Worm (Caenorhabditis elegans): ENCODE data around the gene ZK1128.7.

The ZK1128.7 gene

DNA sequence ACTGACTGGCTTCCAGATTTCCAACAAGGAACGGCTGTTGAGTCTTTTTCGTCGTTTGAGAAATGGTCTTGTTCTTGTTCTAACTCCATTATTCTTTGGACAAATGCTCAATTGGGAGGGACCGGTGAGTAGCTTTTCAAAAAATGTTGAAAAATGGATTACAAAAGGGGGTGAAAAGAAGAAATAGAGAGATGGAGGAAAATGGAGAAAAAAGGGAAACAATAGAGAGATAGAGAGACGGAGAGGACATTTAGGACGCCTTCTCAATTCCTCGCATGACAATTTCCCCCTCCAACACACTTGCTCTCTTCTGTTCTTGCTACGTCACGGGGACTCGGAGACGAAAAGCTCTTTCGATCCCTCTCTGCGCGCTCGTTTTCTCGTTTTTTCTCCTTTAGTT, 16.2 kb downstream of the ZK1128.7 start:
- TF ChIP-seq nfyb-1 (GFP tag; IDR thresholded peaks at IDR 0.05): peak; percentile 63; the same call in 1 of the 2 replicates
- TF ChIP-seq T07F8.4 (tag; optimal IDR thresholded peaks at IDR 0.05): no peak
- no peak for TF ChIP-seq madf-8 (GFP tag; conservative IDR thresholded peaks at IDR 0.05)
- TF ChIP-seq unc-130 (GFP tag; optimal IDR thresholded peaks at IDR 0.05): no peak
- 0 out of 2 replicates have a peak, but pooled peaks have one; percentile 29 for TF ChIP-seq ekl-4 (GFP tag; IDR thresholded peaks at IDR 0.05)
- peak; percentile 2 for TF ChIP-seq ceh-27 (GFP tag; optimal IDR thresholded peaks at IDR 0.05)
- TF ChIP-seq tlf-1 (GFP tag; optimal IDR thresholded peaks at IDR 0.05): no peak
- TF ChIP-seq attf-5 (GFP tag; optimal IDR thresholded peaks at IDR 0.05): no peak
- peak; percentile 34; the same call in 1 of the 2 replicates for TF ChIP-seq hmg-1.2 (GFP tag; IDR thresholded peaks at IDR 0.05)
- TF ChIP-seq egrh-3 (GFP tag; IDR thresholded peaks at IDR 0.05): no peak
- peak; percentile 49 for TF ChIP-seq K12H6.12 (tag; optimal IDR thresholded peaks at IDR 0.05)
- TF ChIP-seq madf-6 (GFP tag; IDR thresholded peaks at IDR 0.05): no peak
- TF ChIP-seq nhr-120 (GFP tag; IDR thresholded peaks at IDR 0.05): no peak
- no peak for TF ChIP-seq somi-1 (GFP tag; optimal IDR thresholded peaks at IDR 0.05)
- peak; percentile 48; the same call in 1 of the 2 replicates for TF ChIP-seq K11D2.4 (GFP tag; IDR thresholded peaks at IDR 0.05)
- no peak for TF ChIP-seq ceh-100 (GFP tag; IDR thresholded peaks at IDR 0.05)
- peak in 1 of 3 experiments; percentile 27 for TF ChIP-seq lin-35 (GFP tag; optimal IDR thresholded peaks at IDR 0.05)
- no peak for TF ChIP-seq nhr-80 (tag; optimal IDR thresholded peaks at IDR 0.05)
- TF ChIP-seq F57A8.1 (GFP tag; optimal IDR thresholded peaks at IDR 0.05): no peak
- TF ChIP-seq gei-17 (GFP tag; optimal IDR thresholded peaks at IDR 0.05): no peak
- no peak for TF ChIP-seq ztf-3 (GFP tag; optimal IDR thresholded peaks at IDR 0.05)
- no peak for TF ChIP-seq F22D6.2 (tag; optimal IDR thresholded peaks at IDR 0.05)
- TF ChIP-seq cebp-1 (GFP tag; IDR thresholded peaks at IDR 0.05): no peak
- TF ChIP-seq cebp-1 (tag; optimal IDR thresholded peaks at IDR 0.05): peak; percentile 33
- no peak for TF ChIP-seq Y53G8AR.9 (GFP tag; conservative IDR thresholded peaks at IDR 0.05)
- TF ChIP-seq let-526 (GFP tag; IDR thresholded peaks at IDR 0.05): 0 out of 2 replicates have a peak, but pooled peaks have one; percentile 7
- no peak for TF ChIP-seq F55B11.4 (tag; optimal IDR thresholded peaks at IDR 0.05; ENCODE audit: borderline replicate concordance, insufficient read depth)
- TF ChIP-seq chd-7 (tag; optimal IDR thresholded peaks at IDR 0.05): no peak
- TF ChIP-seq rcor-1 (GFP tag; IDR thresholded peaks at IDR 0.05): 0 out of 2 replicates have a peak, but pooled peaks have one; percentile 8
- TF ChIP-seq ztf-26 (tag; optimal IDR thresholded peaks at IDR 0.05): no peak

DNA sequence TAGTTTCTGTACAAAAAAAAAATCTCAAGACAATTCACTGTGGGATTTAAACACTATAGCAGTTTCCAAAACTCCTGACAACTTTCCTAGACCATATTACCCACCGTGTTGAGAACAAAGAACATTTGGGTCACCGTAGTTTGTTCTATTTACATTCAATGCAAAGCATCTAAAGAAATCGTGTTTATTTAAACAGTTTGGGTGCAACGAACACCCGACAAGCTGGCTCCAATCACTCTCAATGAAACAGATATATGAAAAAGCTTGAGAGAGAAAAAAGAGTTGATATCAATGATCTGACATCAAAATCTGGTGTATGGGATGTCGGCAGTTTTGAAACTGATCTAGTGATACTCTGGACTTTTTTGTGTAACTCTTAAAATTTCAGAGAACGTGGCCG, 18.2 kb downstream of the ZK1128.7 start:
- no peak for TF ChIP-seq lsl-1 (GFP tag; optimal IDR thresholded peaks at IDR 0.05)
- peak; percentile 4 for TF ChIP-seq zim-3 (tag; optimal IDR thresholded peaks at IDR 0.05)

DNA sequence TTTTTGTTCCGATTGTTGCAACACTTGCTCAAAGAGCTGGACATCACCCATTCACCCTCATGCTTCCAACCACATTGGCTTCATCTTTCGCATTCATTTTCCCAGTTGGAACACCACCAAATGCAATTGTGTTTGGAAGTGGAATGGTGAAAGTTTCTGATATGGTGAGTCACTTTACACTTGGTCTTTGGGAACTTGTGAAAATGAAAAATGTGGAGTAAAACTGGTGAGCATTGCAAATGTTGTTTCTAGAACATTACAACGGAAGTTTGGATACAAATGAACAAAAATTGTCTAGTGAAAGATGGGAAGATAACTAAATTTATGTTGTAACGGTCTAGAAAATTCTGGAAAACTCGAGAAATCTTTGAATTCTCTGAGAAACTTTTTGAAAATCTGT, 19.5 kb downstream of the ZK1128.7 start:
- no peak for TF ChIP-seq hrde-1 (tag; optimal IDR thresholded peaks at IDR 0.05; ENCODE audit: borderline replicate concordance)
- no peak for TF ChIP-seq ztf-6 (GFP tag; IDR thresholded peaks at IDR 0.05)
- TF ChIP-seq hlh-26 (GFP tag; conservative IDR thresholded peaks at IDR 0.05): no peak
- no peak for TF ChIP-seq hsf-1 (GFP tag; IDR thresholded peaks at IDR 0.05)
- no peak for TF ChIP-seq ekl-4 (GFP tag; IDR thresholded peaks at IDR 0.05)
- TF ChIP-seq F37B4.10 (GFP tag; IDR thresholded peaks at IDR 0.05): no peak
- TF ChIP-seq lin-35 (GFP tag; optimal IDR thresholded peaks at IDR 0.05): no peak
- TF ChIP-seq tlf-1 (GFP tag; optimal IDR thresholded peaks at IDR 0.05): no peak
- TF ChIP-seq ztf-25 (GFP tag; IDR thresholded peaks at IDR 0.05): no peak
- TF ChIP-seq F57A8.1 (GFP tag; optimal IDR thresholded peaks at IDR 0.05): no peak
- no peak for TF ChIP-seq egl-18 (GFP tag; IDR thresholded peaks at IDR 0.05)
- TF ChIP-seq C06A6.2 (GFP tag; conservative IDR thresholded peaks at IDR 0.05): no peak
- no peak for TF ChIP-seq pha-4 (tag; optimal IDR thresholded peaks at IDR 0.05)
- TF ChIP-seq egrh-3 (GFP tag; IDR thresholded peaks at IDR 0.05): no peak
- no peak for TF ChIP-seq F49E8.2 (tag; optimal IDR thresholded peaks at IDR 0.05; ENCODE audit: insufficient read depth)
- no peak for TF ChIP-seq T26A5.8 (tag; optimal IDR thresholded peaks at IDR 0.05)
- no peak for TF ChIP-seq dpff-1 (tag; optimal IDR thresholded peaks at IDR 0.05)
- TF ChIP-seq lin-40 (tag; optimal IDR thresholded peaks at IDR 0.05): no peak
- no peak for TF ChIP-seq ceh-100 (GFP tag; IDR thresholded peaks at IDR 0.05)
- no peak for TF ChIP-seq repo-1 (tag; optimal IDR thresholded peaks at IDR 0.05)
